Fruit fly (Drosophila melanogaster) whole organism, adult: ENCODE results near the gene CG42661.

Experiments
- Clk ChIP-seq: fragments of 200-800 bp; sonication (Bioruptor generic); optimal IDR thresholded peaks from 2 replicates; lab custom pipeline; 2017; ENCODE audit warnings: missing biosample characterization, missing genetic modification characterization
- cic ChIP-seq: fragments of 200-800 bp; sonication (Bioruptor generic); optimal IDR thresholded peaks from 2 replicates; lab custom pipeline; 2017; ENCODE audit warnings: missing biosample characterization, mild to moderate bottlenecking, missing genetic modification characterization, moderate library complexity

DNA sequence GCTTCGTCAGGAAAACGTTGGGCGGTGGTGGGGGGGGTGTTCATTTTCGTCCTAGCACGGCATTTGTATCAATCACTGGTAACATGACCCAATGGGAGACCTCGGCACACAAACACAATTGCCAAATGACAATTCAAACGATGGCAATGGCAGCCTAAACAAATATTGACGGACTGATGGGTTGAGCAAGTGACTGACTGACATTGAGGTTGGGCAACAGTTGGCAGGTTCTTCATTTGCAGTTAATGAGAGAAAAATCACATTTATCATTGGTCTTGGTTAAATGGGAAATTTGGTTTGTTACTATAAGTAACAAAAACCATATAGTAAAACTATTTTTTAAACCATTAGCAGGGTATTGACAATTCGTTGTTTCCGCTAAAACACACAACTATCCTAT is 16.2 kb upstream of the CG42661 start:
- TF ChIP-seq Clk (GFP tag; lab: Kevin White, UChicago) (no peak), cic (GFP tag; lab: Kevin White, UChicago) (no peak)
